Fruit fly (Drosophila melanogaster): ENCODE data around the gene GATAe.

Gene GATAe

DNA sequence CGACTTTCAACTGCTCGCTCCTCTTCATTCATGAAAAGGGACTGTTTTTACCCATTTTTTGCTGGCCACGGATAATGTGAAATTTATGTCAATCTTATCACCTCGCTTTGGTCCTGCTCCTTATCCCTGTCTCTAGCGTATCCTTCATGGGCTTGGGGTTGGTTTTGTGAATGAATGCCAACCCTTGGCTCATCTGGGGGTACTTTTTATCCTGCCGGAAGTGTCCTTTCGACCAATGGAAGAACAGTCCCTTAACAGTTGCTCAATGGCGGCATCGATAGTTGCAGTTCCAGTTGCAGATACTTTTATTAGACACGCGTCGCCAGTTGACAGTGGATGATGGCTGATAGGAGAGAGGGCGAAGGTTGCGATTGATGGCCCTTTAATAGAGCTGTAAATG, 4.7 kb downstream of the GATAe start:
- no peak for TF ChIP-seq CG8478 (optimal IDR thresholded peaks at IDR 0.05)
- TF ChIP-seq CTCF (optimal IDR thresholded peaks at IDR 0.05), result no peak

DNA sequence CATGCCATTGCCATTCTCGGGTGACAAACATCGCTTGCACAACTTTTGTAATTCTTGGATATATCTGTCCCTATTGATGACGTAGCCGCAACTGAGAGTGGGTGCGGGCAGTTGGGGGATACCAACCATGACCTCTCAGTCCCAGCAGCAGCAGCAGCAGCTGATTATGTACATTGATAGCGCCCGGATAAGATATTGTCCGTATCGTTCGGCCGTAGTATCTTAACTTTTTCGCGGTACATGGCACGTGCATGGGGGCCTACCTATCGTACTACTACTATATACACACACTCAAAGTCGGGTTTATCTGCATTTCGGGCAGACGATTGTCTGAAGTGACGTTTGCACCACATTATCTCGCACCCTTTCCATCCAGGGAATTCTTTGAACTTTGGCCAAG, 5.7 kb downstream of the GATAe start:
- TF ChIP-seq CG8478 (optimal IDR thresholded peaks at IDR 0.05) (no peak), CTCF (optimal IDR thresholded peaks at IDR 0.05) (no peak)

dm6 chr3R:16022005-16022404, 13.1 kb downstream of the GATAe start:
- TF ChIP-seq CG8478 (optimal IDR thresholded peaks at IDR 0.05) (no peak), CTCF (optimal IDR thresholded peaks at IDR 0.05) (no peak)

DNA sequence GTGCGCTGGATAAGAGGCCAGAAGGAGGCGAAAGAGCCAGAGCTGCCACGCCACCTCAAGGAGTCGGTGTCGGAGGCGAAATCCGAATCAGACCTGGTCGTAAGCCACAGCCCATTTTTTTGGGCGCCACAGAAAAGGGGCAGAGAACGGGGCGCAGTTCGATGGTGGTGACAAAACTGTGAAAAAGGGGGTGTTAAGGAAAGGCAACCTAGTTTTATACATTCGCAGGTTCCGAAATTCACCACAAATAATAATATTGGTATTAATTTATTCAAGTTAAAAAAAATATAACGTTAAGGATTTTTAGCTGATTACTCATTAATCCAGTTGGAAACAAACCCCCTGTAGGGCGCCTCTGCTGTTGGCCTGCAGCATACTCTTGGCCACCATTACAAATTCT, 14.7 kb downstream of the GATAe start:
- no peak for TF ChIP-seq CG8478 (optimal IDR thresholded peaks at IDR 0.05)

- TF ChIP-seq CTCF (optimal IDR thresholded peaks at IDR 0.05), result no peak
- no peak for TF ChIP-seq CG8478 (optimal IDR thresholded peaks at IDR 0.05)
Measured at dm6 chr3R:16024110-16024509, 15.2 kb downstream of the GATAe start.

DNA sequence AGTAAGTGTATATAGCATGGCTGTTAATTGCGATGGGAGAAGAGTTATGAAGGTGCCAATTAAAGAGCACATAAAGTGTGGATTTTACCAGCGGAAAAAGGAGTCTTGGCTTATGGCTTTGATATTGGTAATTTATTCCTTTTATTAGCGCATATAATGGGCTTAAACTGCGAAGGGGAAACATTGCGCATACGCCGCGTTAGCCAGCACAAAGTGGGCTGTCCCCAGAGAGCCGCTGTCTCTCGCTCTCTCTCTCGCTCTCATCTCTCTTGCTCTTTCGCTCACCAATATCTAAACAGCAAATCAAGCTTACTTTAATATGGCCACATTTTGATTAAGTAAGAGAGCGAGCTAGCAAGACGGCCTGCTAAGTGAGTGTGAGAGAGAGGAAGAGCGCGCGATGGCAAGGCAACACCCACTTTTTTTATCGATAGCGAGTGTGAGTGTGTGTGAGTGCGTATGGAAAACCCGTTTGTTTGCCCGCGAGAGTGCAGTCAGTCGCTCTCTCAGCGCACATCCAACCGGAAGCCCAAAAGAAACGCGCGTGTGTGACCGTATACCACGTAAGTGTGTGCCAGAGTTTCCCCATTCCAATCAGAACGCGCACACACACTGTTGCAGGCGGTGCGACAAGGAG, 16.8 kb downstream of the GATAe start, which contains the start of gene pnr:
TSS of gene pnr (plus strand) at position 493 of the 637 bp plus-strand sequence.
- TF ChIP-seq CTCF (optimal IDR thresholded peaks at IDR 0.05), result peak in 1 of 2 experiments; percentile 3
- no peak for TF ChIP-seq CG8478 (optimal IDR thresholded peaks at IDR 0.05)

dm6 chr3R:16028651-16029050, 19.7 kb downstream of the GATAe start:
- TF ChIP-seq CTCF (optimal IDR thresholded peaks at IDR 0.05) (no peak), CG8478 (optimal IDR thresholded peaks at IDR 0.05) (no peak)

dm6 chr3R:16029584-16029983, 20.7 kb downstream of the GATAe start:
- TF ChIP-seq CTCF (optimal IDR thresholded peaks at IDR 0.05), result no peak
- TF ChIP-seq CG8478 (optimal IDR thresholded peaks at IDR 0.05), result no peak

DNA sequence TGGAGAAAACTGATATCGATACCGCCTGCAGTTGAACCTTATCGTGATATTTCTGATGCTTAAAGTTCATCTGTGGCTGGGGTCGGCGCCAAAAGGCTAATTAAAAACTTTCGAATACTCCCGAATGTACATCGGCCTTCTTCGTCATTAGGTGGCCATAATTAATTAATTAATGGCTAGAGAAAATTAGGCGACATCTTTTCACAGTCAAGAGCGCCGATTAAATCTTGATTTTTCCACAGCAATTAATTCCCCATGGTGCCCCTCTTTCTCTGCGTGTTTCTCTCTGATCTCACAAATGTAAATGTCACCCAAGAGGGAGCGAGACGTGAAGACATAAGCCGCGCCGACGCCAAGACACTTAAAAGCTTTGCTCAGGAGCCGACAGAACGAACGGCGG, 21.5 kb downstream of the GATAe start:
- TF ChIP-seq CTCF (optimal IDR thresholded peaks at IDR 0.05) (no peak), CG8478 (optimal IDR thresholded peaks at IDR 0.05) (no peak)

- TF ChIP-seq CTCF (optimal IDR thresholded peaks at IDR 0.05) (no peak), CG8478 (optimal IDR thresholded peaks at IDR 0.05) (no peak)
Measured at dm6 chr3R:16033727-16034126, 24.8 kb downstream of the GATAe start.

- TF ChIP-seq CTCF (optimal IDR thresholded peaks at IDR 0.05) (no peak), CG8478 (optimal IDR thresholded peaks at IDR 0.05) (no peak)
Measured at dm6 chr3R:16034186-16034585, 25.3 kb downstream of the GATAe start.

dm6 chr3R:16038049-16038448, 29.1 kb downstream of the GATAe start:
- TF ChIP-seq CG8478 (optimal IDR thresholded peaks at IDR 0.05) (no peak), CTCF (optimal IDR thresholded peaks at IDR 0.05) (no peak)

dm6 chr3R:16039557-16039956, 30.7 kb downstream of the GATAe start:
- no peak for TF ChIP-seq CTCF (optimal IDR thresholded peaks at IDR 0.05)
- TF ChIP-seq CG8478 (optimal IDR thresholded peaks at IDR 0.05), result no peak

DNA sequence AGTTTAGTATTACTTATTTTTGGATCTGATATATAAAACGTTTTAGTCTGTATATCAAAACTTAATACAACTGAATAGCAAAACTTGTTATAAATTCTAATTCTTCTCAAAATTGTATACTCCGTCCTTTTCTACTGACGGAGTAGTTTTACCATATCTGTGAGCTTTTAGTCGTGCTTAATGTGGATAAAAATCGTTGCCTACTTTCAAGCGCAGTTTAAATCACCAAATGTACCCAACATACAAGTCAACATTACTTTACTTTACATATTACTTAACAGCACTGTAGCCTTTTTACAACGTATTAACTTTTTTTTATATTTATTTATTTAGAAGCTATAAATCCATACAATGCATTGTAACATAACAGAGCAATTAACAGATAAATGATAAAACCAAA, 32.0 kb downstream of the GATAe start:
- no peak for TF ChIP-seq CG8478 (optimal IDR thresholded peaks at IDR 0.05)
- peak in 1 of 2 experiments; percentile 54 for TF ChIP-seq CTCF (optimal IDR thresholded peaks at IDR 0.05)

DNA sequence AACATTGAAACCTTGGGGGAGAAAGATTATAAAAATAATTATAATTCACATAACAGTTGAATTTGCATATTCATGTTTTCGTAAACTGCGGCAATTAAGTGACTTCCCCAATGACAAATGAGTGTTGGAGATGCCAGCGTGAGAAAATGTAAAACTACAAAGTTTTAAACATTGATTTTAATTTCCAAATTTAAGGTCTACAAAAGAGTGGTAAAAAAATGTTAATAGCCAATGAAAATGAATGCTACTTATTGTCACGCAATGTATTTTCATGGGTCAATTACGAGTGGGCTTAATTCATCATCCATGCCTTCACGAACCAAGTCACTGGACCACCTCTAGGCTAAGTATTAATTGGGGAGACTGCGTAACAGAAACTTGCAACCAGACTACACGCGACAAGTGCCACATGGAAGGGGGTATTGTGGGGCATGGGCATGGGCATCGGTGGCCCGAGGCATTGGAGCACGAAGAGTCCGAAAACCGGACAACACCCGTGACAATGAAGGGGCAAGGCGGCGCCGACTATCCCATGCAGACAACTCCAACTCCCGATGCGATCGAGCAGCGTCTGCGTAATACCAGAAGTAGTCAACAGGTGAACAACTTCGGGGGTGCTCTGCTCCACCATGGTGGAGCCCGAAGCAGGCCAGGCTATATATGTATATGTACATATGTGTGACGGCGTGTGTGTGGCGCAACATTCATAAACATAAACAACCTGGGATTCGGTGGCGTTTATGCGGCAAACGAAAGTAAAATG, 33.4 kb downstream of the GATAe start:
- no peak for TF ChIP-seq CG8478 (optimal IDR thresholded peaks at IDR 0.05)
- TF ChIP-seq CTCF (optimal IDR thresholded peaks at IDR 0.05), result no peak

DNA sequence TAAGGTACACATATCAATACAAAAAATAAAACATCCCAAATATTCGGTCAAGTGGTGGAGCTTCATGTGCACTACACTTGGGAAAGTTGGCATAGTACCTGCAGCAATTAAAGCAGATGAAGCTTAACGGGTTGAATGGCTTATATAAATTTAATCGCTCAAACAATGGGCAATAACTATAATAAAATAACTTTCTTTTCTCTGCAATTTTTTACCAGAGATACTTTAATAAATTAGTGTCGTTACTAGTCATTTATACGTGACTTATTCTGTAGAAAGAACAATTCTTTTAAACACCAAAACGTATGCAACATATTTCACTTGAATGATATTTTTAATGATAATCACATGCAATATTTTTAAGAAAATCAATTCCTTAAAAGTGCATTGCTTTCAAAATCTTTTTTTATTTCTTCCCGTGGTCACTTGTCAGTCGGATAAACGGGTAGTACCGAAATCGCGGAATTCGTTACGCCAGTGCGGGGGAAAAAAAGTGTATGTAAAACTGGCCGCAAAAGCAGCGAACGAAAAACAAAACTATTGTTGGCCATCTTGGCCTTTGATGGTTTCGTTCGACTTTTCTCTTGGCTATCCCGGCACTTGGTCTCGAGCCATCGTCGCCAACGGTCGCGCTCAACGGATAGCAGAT, 34.1 kb downstream of the GATAe start, which contains the start of gene Jhbp4:
TSS of gene Jhbp4 (plus strand) at position 599 of the 649 bp plus-strand sequence.
- TF ChIP-seq CTCF (optimal IDR thresholded peaks at IDR 0.05) (no peak), CG8478 (optimal IDR thresholded peaks at IDR 0.05) (no peak)

Measured in S2 (cell line).